Worm (Caenorhabditis elegans) whole organism, mixed stage, embryonic: ENCODE results near the gene srh-128.

Experiments
- blmp-1 ChIP-seq: fragments of 150-350 bp; optimal IDR thresholded peaks from 2 replicates; lab custom pipeline; 2014; ENCODE audit warnings: missing biosample characterization, missing genetic modification characterization
- ceh-39 ChIP-seq: fragments of 150-350 bp; optimal IDR thresholded peaks from 2 replicates; lab custom pipeline; 2014; ENCODE audit warnings: missing biosample characterization, missing genetic modification characterization
- elt-1 ChIP-seq: sonication (generic microtip); optimal IDR thresholded peaks from 2 replicates; lab custom pipeline; 2017; ENCODE audit warnings: missing genetic modification characterization, mild to moderate bottlenecking, missing compliant biosample characterization, antibody characterized with exemption, moderate library complexity, borderline replicate concordance; ENCODE audit not compliant: insufficient read depth
- lin-13 ChIP-seq: fragments of 150-350 bp; optimal IDR thresholded peaks from 2 replicates; lab custom pipeline; 2014; ENCODE audit warnings: missing biosample characterization, missing genetic modification characterization
- lsy-2 ChIP-seq: fragments of 150-350 bp; optimal IDR thresholded peaks from 2 replicates; lab custom pipeline; 2014; ENCODE audit warnings: missing biosample characterization, missing genetic modification characterization
- mep-1 ChIP-seq: fragments of 150-350 bp; optimal IDR thresholded peaks from 2 replicates; lab custom pipeline; 2017; ENCODE audit warnings: missing biosample characterization, missing genetic modification reagents, missing genetic modification characterization, inconsistent platforms
- nhr-2 ChIP-seq: fragments of 150-350 bp; optimal IDR thresholded peaks from 2 replicates; lab custom pipeline; 2014; ENCODE audit warnings: missing biosample characterization, missing genetic modification characterization
- pha-4 ChIP-seq: fragments of 150-350 bp; optimal IDR thresholded peaks from 2 replicates; lab custom pipeline; 2018; ENCODE audit warnings: missing biosample characterization, missing genetic modification reagents, missing genetic modification characterization
- unc-39 ChIP-seq: fragments of 150-350 bp; optimal IDR thresholded peaks from 2 replicates; lab custom pipeline; 2014; ENCODE audit warnings: missing biosample characterization, missing genetic modification characterization
- unc-62 ChIP-seq: fragments of 150-350 bp; optimal IDR thresholded peaks from 2 replicates; lab custom pipeline; 2014; ENCODE audit warnings: missing biosample characterization, missing genetic modification reagents, missing genetic modification characterization
- ztf-11 ChIP-seq: fragments of 150-350 bp; optimal IDR thresholded peaks from 2 replicates; lab custom pipeline; 2014; ENCODE audit warnings: missing biosample characterization, missing genetic modification characterization

- TF ChIP-seq lsy-2 (tag; lab: Kevin White, UChicago) (no peak), unc-39 (no peak), pha-4 (tag; lab: Kevin White, UChicago) (no peak), lin-13 (tag; lab: Kevin White, UChicago) (no peak), unc-62 (GFP tag; lab: Kevin White, UChicago) (no peak), nhr-2 (no peak), ceh-39 (no peak), blmp-1 (tag; lab: Kevin White, UChicago) (no peak), ztf-11 (tag; lab: Kevin White, UChicago) (no peak), mep-1 (no peak), elt-1 (tag; lab: Kevin White, UChicago) (no peak)
Measured at ce11 chrII:2735192-2735591, 30.1 kb upstream of the srh-128 start, which contains the start of gene wdr-31.
